Fruit fly (Drosophila melanogaster) whole organism, embryonic: Measurements from ENCODE around the gene Mo25.

Experiments
- Asciz ChIP-seq: fragments of 200-800 bp; sonication (Bioruptor generic); optimal IDR thresholded peaks from 2 replicates; lab custom pipeline; 2017; ENCODE audit warnings: missing biosample characterization, mild to moderate bottlenecking, missing genetic modification characterization, missing genetic modification reagents
- CG10274 ChIP-seq: fragments of 200-800 bp; sonication (Bioruptor generic); optimal IDR thresholded peaks from 3 replicates; lab custom pipeline; 2017; ENCODE audit warnings: missing biosample characterization, mild to moderate bottlenecking, missing genetic modification characterization
- CG10959 ChIP-seq: fragments of 200-800 bp; sonication (Bioruptor generic); IDR thresholded peaks from 2 replicates; pipeline ENCODE4 v1.3.6; 2022; ENCODE audit warnings: missing biosample characterization, missing genetic modification characterization
- CG11093 ChIP-seq: fragments of 200-800 bp; sonication (Bioruptor generic); IDR thresholded peaks from 3 replicates; pipeline ENCODE4 v1.3.6; 2022; ENCODE audit warnings: missing biosample characterization, missing genetic modification characterization
- CG13123 ChIP-seq: fragments of 200-800 bp; sonication (Bioruptor generic); optimal IDR thresholded peaks from 2 replicates; lab custom pipeline; 2016; ENCODE audit warnings: missing biosample characterization, missing genetic modification characterization
- CG15601 ChIP-seq: fragments of 200-800 bp; sonication (Bioruptor generic); optimal IDR thresholded peaks from 3 replicates; lab custom pipeline; 2019; ENCODE audit warnings: missing biosample characterization, mild to moderate bottlenecking, missing genetic modification characterization, moderate library complexity
- CG17328 ChIP-seq: fragments of 200-800 bp; sonication (Bioruptor generic); IDR thresholded peaks from 2 replicates; pipeline ENCODE4 v1.3.6; 2022; ENCODE audit warnings: missing biosample characterization, missing genetic modification characterization
- CG17912 ChIP-seq: fragments of 200-800 bp; sonication (Bioruptor generic); optimal IDR thresholded peaks from 2 replicates; lab custom pipeline; 2018; ENCODE audit warnings: missing biosample characterization, mild to moderate bottlenecking, missing genetic modification characterization
- CG1832 ChIP-seq: fragments of 200-800 bp; sonication (Bioruptor generic); optimal IDR thresholded peaks from 2 replicates; lab custom pipeline; 2017; ENCODE audit warnings: missing biosample characterization, mild to moderate bottlenecking, missing genetic modification characterization, inconsistent platforms
- CG2712 ChIP-seq: fragments of 200-800 bp; optimal IDR thresholded peaks from 3 replicates; lab custom pipeline; 2019; ENCODE audit warnings: missing biosample characterization, mild to moderate bottlenecking, missing genetic modification characterization, moderate library complexity
- CG30020 ChIP-seq: fragments of 200-800 bp; optimal IDR thresholded peaks from 2 replicates; lab custom pipeline; 2019; ENCODE audit warnings: missing biosample characterization, mild to moderate bottlenecking, missing genetic modification characterization, moderate library complexity
- CG30431 ChIP-seq: fragments of 200-800 bp; sonication (Bioruptor generic); optimal IDR thresholded peaks from 2 replicates; lab custom pipeline; 2017; ENCODE audit warnings: missing biosample characterization, missing genetic modification characterization
- CG3407 ChIP-seq: fragments of 200-800 bp; sonication (Bioruptor generic); optimal IDR thresholded peaks from 2 replicates; lab custom pipeline; 2018; ENCODE audit warnings: missing biosample characterization, mild to moderate bottlenecking, missing genetic modification characterization
- CG7357 ChIP-seq: fragments of 200-800 bp; sonication (Bioruptor generic); IDR thresholded peaks from 3 replicates; pipeline ENCODE4 v1.3.6; 2022; ENCODE audit warnings: missing biosample characterization, missing genetic modification characterization
- CG7372 ChIP-seq: fragments of 200-800 bp; sonication (Bioruptor generic); IDR thresholded peaks from 2 replicates; pipeline ENCODE4 v1.3.6; 2022; ENCODE audit warnings: missing biosample characterization, missing genetic modification characterization
- CG7745 ChIP-seq: fragments of 200-800 bp; sonication (Bioruptor generic); optimal IDR thresholded peaks from 2 replicates; lab custom pipeline; 2018; ENCODE audit warnings: missing biosample characterization, mild to moderate bottlenecking, missing genetic modification characterization, moderate library complexity
- CG7963 ChIP-seq: fragments of 200-800 bp; sonication (Bioruptor generic); IDR thresholded peaks from 3 replicates; pipeline ENCODE4 v1.3.6; 2022; ENCODE audit warnings: missing biosample characterization, missing genetic modification characterization; ENCODE audit not compliant: partially characterized antibody
- CG8478 ChIP-seq: fragments of >200 bp; optimal IDR thresholded peaks from 2 replicates; lab custom pipeline; 2018
- Camta ChIP-seq: fragments of 200-800 bp; sonication (Bioruptor generic); optimal IDR thresholded peaks from 2 replicates; lab custom pipeline; 2016; ENCODE audit warnings: missing biosample characterization, missing genetic modification characterization
- Chrac-16 ChIP-seq: fragments of 200-800 bp; sonication (Bioruptor generic); optimal IDR thresholded peaks from 3 replicates; lab custom pipeline; 2016; ENCODE audit warnings: missing biosample characterization, missing genetic modification characterization
- CrebB ChIP-seq: fragments of 200-800 bp; sonication (Bioruptor generic); optimal IDR thresholded peaks from 3 replicates; lab custom pipeline; 2018; ENCODE audit warnings: missing biosample characterization, mild to moderate bottlenecking, missing genetic modification characterization
- Dp ChIP-seq: fragments of 200-800 bp; sonication (Bioruptor generic); optimal IDR thresholded peaks from 2 replicates; lab custom pipeline; 2018; ENCODE audit warnings: missing biosample characterization, mild to moderate bottlenecking, missing genetic modification characterization, moderate library complexity
- E2f1 ChIP-seq: fragments of 200-800 bp; sonication (Bioruptor generic); IDR thresholded peaks from 2 replicates; pipeline ENCODE4 v1.3.6; 2022; ENCODE audit warnings: missing biosample characterization, missing genetic modification characterization
- E2f2 ChIP-seq: fragments of 200-800 bp; sonication (Bioruptor generic); IDR thresholded peaks from 2 replicates; pipeline ENCODE4 v1.3.6; 2022; ENCODE audit warnings: missing biosample characterization, missing genetic modification characterization
- HLH3B ChIP-seq: fragments of 200-800 bp; sonication (Bioruptor generic); IDR thresholded peaks from 2 replicates; pipeline ENCODE4 v1.3.6; 2022; ENCODE audit warnings: missing biosample characterization, missing genetic modification characterization
- HLH54F ChIP-seq: fragments of 200-800 bp; sonication (Bioruptor generic); optimal IDR thresholded peaks from 3 replicates; lab custom pipeline; 2016; ENCODE audit warnings: missing biosample characterization, missing genetic modification characterization
- HLHmδ ChIP-seq: fragments of 200-800 bp; sonication (Bioruptor generic); optimal IDR thresholded peaks from 2 replicates; lab custom pipeline; 2018; ENCODE audit warnings: missing biosample characterization, mild to moderate bottlenecking, missing genetic modification characterization, moderate library complexity
- Hand ChIP-seq: fragments of 200-800 bp; sonication (Bioruptor generic); optimal IDR thresholded peaks from 2 replicates; lab custom pipeline; 2017; ENCODE audit warnings: mild to moderate bottlenecking, missing biosample characterization, missing genetic modification reagents, missing genetic modification characterization
- HmgD ChIP-seq: fragments of 200-800 bp; sonication (Bioruptor generic); optimal IDR thresholded peaks from 3 replicates; lab custom pipeline; 2016; ENCODE audit warnings: missing biosample characterization, missing genetic modification characterization
- MESR4 ChIP-seq: fragments of 200-800 bp; sonication (Bioruptor generic); optimal IDR thresholded peaks from 2 replicates; lab custom pipeline; 2018; ENCODE audit warnings: missing biosample characterization, mild to moderate bottlenecking, missing genetic modification characterization, moderate library complexity
- Poxn ChIP-seq: fragments of 200-800 bp; sonication (Bioruptor generic); IDR thresholded peaks from 2 replicates; pipeline ENCODE4 v1.3.6; 2022; ENCODE audit warnings: missing biosample characterization, missing genetic modification characterization
- ap ChIP-seq: fragments of 200-800 bp; sonication (Bioruptor generic); IDR thresholded peaks from 2 replicates; pipeline ENCODE4 v1.3.6; 2022; ENCODE audit warnings: missing biosample characterization, missing genetic modification characterization
- bigmax ChIP-seq: fragments of 200-800 bp; sonication (Bioruptor generic); optimal IDR thresholded peaks from 2 replicates; lab custom pipeline; 2018; ENCODE audit warnings: missing biosample characterization, mild to moderate bottlenecking, missing genetic modification characterization
- chinmo ChIP-seq: fragments of 200-800 bp; sonication (Bioruptor generic); IDR thresholded peaks from 4 replicates; pipeline ENCODE4 v1.3.6; 2022; ENCODE audit warnings: missing biosample characterization, missing genetic modification characterization; ENCODE audit not compliant: partially characterized antibody
- croc ChIP-seq: fragments of 200-800 bp; sonication (Bioruptor generic); conservative IDR thresholded peaks from 3 replicates; pipeline ENCODE4 v1.3.6; 2022; ENCODE audit warnings: missing biosample characterization, missing genetic modification characterization
- crp ChIP-seq, 2 experiments: fragments of 200-800 bp; sonication (Bioruptor generic); optimal IDR thresholded peaks; 2 replicates in 1 of 2; 3 replicates in 1 of 2; lab custom pipeline; 2017; ENCODE audit warnings: missing biosample characterization in 2 of 2, missing genetic modification characterization in 2 of 2, mild to moderate bottlenecking in 1 of 2, moderate library complexity in 1 of 2
- dan ChIP-seq: fragments of 200-800 bp; sonication (Bioruptor generic); IDR thresholded peaks from 2 replicates; pipeline ENCODE4 v1.3.6; 2022; ENCODE audit warnings: missing biosample characterization, missing genetic modification characterization
- esg ChIP-seq: fragments of 200-800 bp; sonication (Bioruptor generic); conservative IDR thresholded peaks from 2 replicates; pipeline ENCODE4 v1.3.6; 2022; ENCODE audit warnings: missing biosample characterization, missing genetic modification characterization
- eve ChIP-seq, 2 experiments: fragments of >200 bp; optimal IDR thresholded peaks; 2 replicates each; lab custom pipeline; 2017; ENCODE audit warnings: missing biosample characterization in 2 of 2, missing genetic modification characterization in 2 of 2
- grau ChIP-seq: fragments of 200-800 bp; optimal IDR thresholded peaks from 3 replicates; lab custom pipeline; 2019; ENCODE audit warnings: missing biosample characterization, mild to moderate bottlenecking, missing genetic modification characterization, moderate library complexity
- lilli ChIP-seq: fragments of 200-800 bp; sonication (Bioruptor generic); optimal IDR thresholded peaks from 3 replicates; lab custom pipeline; 2016; ENCODE audit warnings: missing biosample characterization, missing genetic modification characterization
- nom ChIP-seq: fragments of 200-800 bp; sonication (Bioruptor generic); optimal IDR thresholded peaks from 2 replicates; lab custom pipeline; 2017; ENCODE audit warnings: missing biosample characterization, missing genetic modification characterization, mild to moderate bottlenecking, moderate library complexity, missing genetic modification reagents
- org-1 ChIP-seq: fragments of 200-800 bp; sonication (Bioruptor generic); optimal IDR thresholded peaks from 2 replicates; lab custom pipeline; 2017; ENCODE audit warnings: missing biosample characterization, missing genetic modification characterization
- sima ChIP-seq: fragments of 200-800 bp; sonication (Bioruptor generic); optimal IDR thresholded peaks from 2 replicates; lab custom pipeline; 2016; ENCODE audit warnings: missing biosample characterization, missing genetic modification characterization
- slbo ChIP-seq: fragments of 200-800 bp; sonication (Bioruptor generic); IDR thresholded peaks from 2 replicates; pipeline ENCODE4 v1.3.6; 2022; ENCODE audit warnings: missing biosample characterization, missing genetic modification characterization
- tll ChIP-seq, 2 experiments: fragments of 200-800 bp in 1 of 2; fragments of >200 bp in 1 of 2; sonication (Bioruptor generic) in 1 of 2; optimal IDR thresholded peaks; 2 replicates each; lab custom pipeline; 2017 to 2019; ENCODE audit warnings: missing biosample characterization in 2 of 2, missing genetic modification characterization in 2 of 2, mild to moderate bottlenecking in 1 of 2, moderate library complexity in 1 of 2
- wdn ChIP-seq: fragments of 200-800 bp; sonication (Bioruptor generic); IDR thresholded peaks from 2 replicates; pipeline ENCODE4 v1.3.6; 2022; ENCODE audit warnings: missing biosample characterization, missing genetic modification characterization

The Mo25 gene

DNA sequence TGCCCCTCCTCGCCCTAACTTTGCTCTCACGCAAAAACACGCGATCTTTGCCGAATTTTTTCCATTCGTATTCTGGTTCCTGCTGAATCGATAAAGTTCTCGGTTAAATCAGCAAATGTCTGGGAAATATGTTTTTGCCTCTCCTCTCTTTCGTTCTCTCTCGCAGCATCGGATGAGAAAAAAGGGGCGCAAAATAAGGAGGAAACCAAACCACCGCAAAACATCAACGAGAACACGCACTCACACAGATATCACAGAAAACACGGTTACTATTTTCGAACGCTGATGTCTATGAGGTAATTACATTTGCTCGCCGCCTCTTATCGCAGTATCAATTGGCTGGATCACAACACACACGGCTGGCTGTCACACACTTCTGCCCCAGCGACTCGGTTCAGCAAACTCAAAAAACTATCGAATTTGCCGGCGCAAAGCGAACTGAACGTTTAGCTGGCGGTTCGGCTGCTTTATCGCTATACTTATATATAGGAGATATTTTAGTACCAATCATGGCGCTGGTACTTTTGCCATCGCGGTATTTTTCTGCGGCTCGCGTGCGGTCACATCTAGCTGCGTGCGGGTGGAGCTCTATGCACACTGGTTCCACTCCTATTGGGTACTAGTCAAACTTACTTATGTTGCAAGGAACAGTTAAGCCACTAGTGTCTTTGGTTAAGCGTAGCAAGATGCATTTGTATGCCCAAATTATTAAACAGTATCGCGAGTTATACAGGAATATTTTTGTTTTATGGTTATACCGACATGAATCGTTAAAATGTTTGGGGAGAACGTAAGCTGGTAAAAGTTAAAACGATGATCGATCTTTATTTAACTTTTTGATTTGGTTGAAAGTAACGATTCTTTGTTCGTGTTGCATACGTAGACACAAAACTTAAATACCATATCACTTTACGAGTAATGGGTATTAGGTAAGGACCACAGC, 46.2 kb upstream of the Mo25 start, which contains the start of gene Baldspot (continued):
- TF ChIP-seq E2f1 (GFP tag; lab: Robert Waterston, UW) (no peak), CG3407 (peak; percentile 47), croc (GFP tag; lab: Robert Waterston, UW) (peak; percentile 29; the same call in 1 of the 3 replicates), CG17912 (GFP tag; lab: Kevin White, UChicago) (no peak), bigmax (peak; percentile 54), eve (GFP tag; optimal IDR thresholded peaks at IDR 0.05; lab: Kevin White, UChicago) (peak in 1 of 2 experiments; percentile 80), CG30431 (GFP tag; lab: Kevin White, UChicago) (peak; percentile 18), org-1 (GFP tag; lab: Kevin White, UChicago) (peak; percentile 81), slbo (GFP tag; lab: Robert Waterston, UW) (peak; percentile 50; the same call in 1 of the 2 replicates), CG13123 (GFP tag; lab: Kevin White, UChicago) (no peak), CG1832 (GFP tag; lab: Kevin White, UChicago) (no peak), Hand (GFP tag; lab: Kevin White, UChicago) (no peak), crp (GFP tag; optimal IDR thresholded peaks at IDR 0.05; lab: Kevin White, UChicago) (peak in 1 of 2 experiments; percentile 16), CG17328 (GFP tag; lab: Robert Waterston, UW) (peak; percentile 41; the same call in 1 of the 2 replicates), Camta (GFP tag; lab: Kevin White, UChicago) (peak; percentile 90), CG11093 (GFP tag; lab: Robert Waterston, UW) (peak; percentile 70; the same call in 2 of the 3 replicates), HLH3B (GFP tag; lab: Robert Waterston, UW) (peak; percentile 70), Chrac-16 (GFP tag; lab: Kevin White, UChicago) (peak; percentile 38), Asciz (GFP tag; lab: Kevin White, UChicago) (peak; percentile 77), esg (GFP tag; lab: Robert Waterston, UW) (no peak), MESR4 (GFP tag; lab: Kevin White, UChicago) (peak; percentile 58), CrebB (tag; lab: Kevin White, UChicago) (peak; percentile 69), CG15601 (tag; lab: Kevin White, UChicago) (no peak), CG30020 (peak; percentile 10), nom (GFP tag; lab: Kevin White, UChicago) (peak; percentile 67), CG7745 (tag; lab: Kevin White, UChicago) (no peak), HLH54F (no peak), sima (GFP tag; lab: Kevin White, UChicago) (peak; percentile 16), CG10274 (GFP tag; lab: Kevin White, UChicago) (peak; percentile 73), CG7963 (GFP tag; lab: Robert Waterston, UW) (peak; percentile 51; the same call in 1 of the 3 replicates), CG8478 (lab: Kevin White, UChicago) (no peak), HLHmδ (peak; percentile 22), ap (0 out of 2 replicates have a peak, but pooled peaks have one; percentile 8), lilli (GFP tag; lab: Kevin White, UChicago) (peak; percentile 70), Poxn (GFP tag; lab: Robert Waterston, UW) (no peak), CG2712 (tag; lab: Kevin White, UChicago) (peak; percentile 75), CG7357 (GFP tag; lab: Robert Waterston, UW) (0 out of 3 replicates have a peak, but pooled peaks have one; percentile 51), HmgD (peak; percentile 58), wdn (0 out of 2 replicates have a peak, but pooled peaks have one; percentile 30), chinmo (GFP tag; lab: Robert Waterston, UW) (peak; percentile 71; the same call in 3 of the 4 replicates), E2f2 (GFP tag; lab: Robert Waterston, UW) (peak; percentile 74), CG10959 (GFP tag; lab: Robert Waterston, UW) (peak; percentile 45), dan (GFP tag; lab: Robert Waterston, UW) (no peak), Dp (peak; percentile 56), CG7372 (peak; percentile 55; the same call in 1 of the 2 replicates), grau (peak; percentile 52), tll (GFP tag; optimal IDR thresholded peaks at IDR 0.05; lab: Kevin White, UChicago) (peak in 1 of 2 experiments; percentile 46)
